Worm (Caenorhabditis elegans): Measurements from ENCODE around the gene ant-1.4.

ant-1.4 gene

DNA sequence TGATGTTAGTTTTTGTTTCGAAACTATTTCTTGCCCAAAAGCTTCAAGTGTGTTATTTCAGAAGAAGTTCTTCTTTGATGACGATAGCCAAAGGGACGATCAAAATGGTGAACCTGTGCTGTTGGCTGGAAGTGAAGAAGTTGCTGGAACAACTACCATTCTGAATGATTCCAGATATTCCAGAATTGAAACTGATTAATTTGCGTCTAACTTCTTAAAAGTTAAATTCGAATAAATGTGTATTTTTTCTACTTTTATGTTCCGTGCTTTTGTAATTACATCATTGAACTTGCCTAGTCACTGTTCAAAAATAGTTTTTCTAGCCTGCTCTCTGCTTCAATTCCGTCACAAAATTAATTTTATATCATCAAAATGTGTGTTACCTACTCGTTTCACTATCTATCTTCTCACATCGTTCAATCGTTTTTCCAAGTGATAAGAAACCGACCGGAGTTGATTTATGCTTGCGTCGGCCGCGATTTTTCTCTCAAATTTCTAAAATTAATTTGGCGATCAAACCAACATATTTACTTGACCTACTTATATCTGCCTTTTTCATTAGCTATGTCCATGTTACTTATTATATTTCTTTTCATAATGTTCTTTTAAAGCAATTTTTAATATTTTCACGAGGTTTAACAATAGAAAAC lies 15.0 kb upstream of the ant-1.4 start:
- TF ChIP-seq tbx-37 (GFP tag; conservative IDR thresholded peaks at IDR 0.05) (no peak), hnd-1 (tag; optimal IDR thresholded peaks at IDR 0.05) (no peak), pes-1 (GFP tag; IDR thresholded peaks at IDR 0.05) (no peak), ceh-13 (GFP tag; optimal IDR thresholded peaks at IDR 0.05) (no peak), ceh-36 (tag; optimal IDR thresholded peaks at IDR 0.05) (no peak), ama-1 (optimal IDR thresholded peaks at IDR 0.05) (no peak), F13C5.2 (tag; optimal IDR thresholded peaks at IDR 0.05) (no peak), flt-1 (GFP tag; IDR thresholded peaks at IDR 0.05) (no peak), ets-7 (tag; optimal IDR thresholded peaks at IDR 0.05) (no peak), tbx-11 (GFP tag; IDR thresholded peaks at IDR 0.05) (no peak), hmbx-1 (tag; optimal IDR thresholded peaks at IDR 0.05) (no peak)

DNA sequence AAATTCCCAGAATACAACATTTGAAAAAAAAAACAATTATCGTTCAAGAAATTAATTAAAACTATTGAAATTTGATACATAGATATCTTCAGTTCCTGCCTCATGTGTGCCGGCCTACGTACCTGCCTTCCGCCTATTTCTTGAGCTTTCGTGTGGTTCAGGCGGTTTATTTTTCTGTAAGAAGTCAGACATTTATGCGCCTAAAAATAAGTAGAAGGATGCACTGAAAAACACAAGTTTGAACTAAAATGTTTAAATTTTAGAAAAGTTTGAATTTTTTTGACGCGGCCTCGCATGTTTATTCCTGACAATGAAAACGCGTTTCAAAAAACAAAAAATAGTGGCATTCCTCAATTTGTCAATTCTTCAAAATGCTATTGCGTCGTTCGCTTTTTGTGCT lies 13.6 kb upstream of the ant-1.4 start, which contains the start of gene C28C12.11:
C28C12.11 (plus strand) TSS at position 301 of the 400 bp plus-strand sequence.
- TF ChIP-seq pes-1 (GFP tag; IDR thresholded peaks at IDR 0.05) (no peak), tra-4 (tag; optimal IDR thresholded peaks at IDR 0.05) (no peak), flt-1 (GFP tag; IDR thresholded peaks at IDR 0.05) (no peak), sea-1 (GFP tag; conservative IDR thresholded peaks at IDR 0.05) (no peak), scrt-1 (GFP tag; IDR thresholded peaks at IDR 0.05) (no peak), B0310.2 (tag; optimal IDR thresholded peaks at IDR 0.05) (no peak), ets-7 (tag; optimal IDR thresholded peaks at IDR 0.05) (no peak), hmg-4 (GFP tag; optimal IDR thresholded peaks at IDR 0.05) (no peak), F13C5.2 (tag; optimal IDR thresholded peaks at IDR 0.05) (no peak), hmbx-1 (tag; optimal IDR thresholded peaks at IDR 0.05) (no peak), tbx-11 (GFP tag; IDR thresholded peaks at IDR 0.05) (no peak), ama-1 (optimal IDR thresholded peaks at IDR 0.05) (no peak), hnd-1 (tag; optimal IDR thresholded peaks at IDR 0.05) (no peak), tbx-37 (GFP tag; conservative IDR thresholded peaks at IDR 0.05) (no peak)

DNA sequence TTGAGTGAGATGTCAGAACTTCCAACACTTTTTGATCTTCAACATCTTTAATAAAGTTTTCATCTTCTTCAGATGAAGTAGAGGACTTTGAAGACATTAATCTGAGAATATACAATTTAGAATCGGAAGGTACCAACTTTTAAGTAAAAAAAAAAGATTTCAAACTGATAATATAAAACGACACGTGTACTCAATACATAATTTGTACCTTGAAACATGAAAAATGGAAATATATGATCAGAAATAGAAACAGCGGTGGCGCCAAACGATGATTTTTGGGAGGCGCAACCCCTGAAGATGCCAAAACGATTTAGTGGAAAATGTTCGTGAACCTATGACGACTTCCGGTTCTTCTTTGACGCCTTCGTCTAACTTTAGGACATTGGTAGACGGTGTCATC lies 12.4 kb upstream of the ant-1.4 start, which contains the start of gene oat-1:
oat-1 (minus strand) TSS at position 101 of the 400 bp plus-strand sequence.
- TF ChIP-seq tra-4 (tag; optimal IDR thresholded peaks at IDR 0.05) (no peak), hmbx-1 (tag; optimal IDR thresholded peaks at IDR 0.05) (no peak), ets-7 (tag; optimal IDR thresholded peaks at IDR 0.05) (no peak), tbx-11 (GFP tag; IDR thresholded peaks at IDR 0.05) (no peak), hnd-1 (tag; optimal IDR thresholded peaks at IDR 0.05) (no peak), tbx-37 (GFP tag; conservative IDR thresholded peaks at IDR 0.05) (no peak), B0310.2 (tag; optimal IDR thresholded peaks at IDR 0.05) (no peak), flt-1 (GFP tag; IDR thresholded peaks at IDR 0.05) (no peak), ceh-36 (tag; optimal IDR thresholded peaks at IDR 0.05) (no peak), ceh-13 (GFP tag; optimal IDR thresholded peaks at IDR 0.05) (no peak), F13C5.2 (tag; optimal IDR thresholded peaks at IDR 0.05) (no peak)

DNA sequence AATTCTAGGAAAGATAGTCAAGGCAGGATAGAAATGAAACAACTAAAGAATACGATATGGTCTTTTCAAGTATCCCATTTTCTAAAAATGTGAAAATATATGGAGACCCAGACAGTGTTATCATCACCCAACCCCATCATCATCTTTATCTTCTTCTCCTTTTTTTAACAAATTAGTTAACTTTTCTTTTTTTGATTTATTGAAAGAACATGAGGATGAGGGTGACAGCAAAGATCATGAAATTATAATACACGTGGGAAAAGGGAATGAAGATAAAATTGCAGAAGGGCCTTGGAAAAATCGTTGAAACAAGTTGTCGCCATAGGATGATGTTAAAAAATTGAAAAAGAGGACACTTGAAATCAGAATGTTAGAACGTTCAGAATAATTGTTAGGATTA lies 4.1 kb upstream of the ant-1.4 start:
- no peak for TF ChIP-seq ceh-36 (tag; optimal IDR thresholded peaks at IDR 0.05)
- no peak for TF ChIP-seq ets-7 (tag; optimal IDR thresholded peaks at IDR 0.05)
- no peak for TF ChIP-seq ceh-13 (GFP tag; optimal IDR thresholded peaks at IDR 0.05)
- TF ChIP-seq hmg-4 (GFP tag; optimal IDR thresholded peaks at IDR 0.05) = no peak
- no peak for TF ChIP-seq sea-1 (GFP tag; conservative IDR thresholded peaks at IDR 0.05)
- no peak for TF ChIP-seq tbx-11 (GFP tag; IDR thresholded peaks at IDR 0.05)
- TF ChIP-seq hnd-1 (tag; optimal IDR thresholded peaks at IDR 0.05) = no peak
- no peak for TF ChIP-seq scrt-1 (GFP tag; IDR thresholded peaks at IDR 0.05)
- TF ChIP-seq hmbx-1 (tag; optimal IDR thresholded peaks at IDR 0.05) = no peak
- no peak for TF ChIP-seq flt-1 (GFP tag; IDR thresholded peaks at IDR 0.05)
- TF ChIP-seq aly-1 (tag; optimal IDR thresholded peaks at IDR 0.05) = no peak
- no peak for TF ChIP-seq ama-1 (optimal IDR thresholded peaks at IDR 0.05)
- no peak for TF ChIP-seq pes-1 (GFP tag; IDR thresholded peaks at IDR 0.05)
- TF ChIP-seq B0310.2 (tag; optimal IDR thresholded peaks at IDR 0.05) = no peak
- TF ChIP-seq tbx-37 (GFP tag; conservative IDR thresholded peaks at IDR 0.05) = no peak
- TF ChIP-seq tra-4 (tag; optimal IDR thresholded peaks at IDR 0.05) = no peak
- TF ChIP-seq F13C5.2 (tag; optimal IDR thresholded peaks at IDR 0.05) = no peak

DNA sequence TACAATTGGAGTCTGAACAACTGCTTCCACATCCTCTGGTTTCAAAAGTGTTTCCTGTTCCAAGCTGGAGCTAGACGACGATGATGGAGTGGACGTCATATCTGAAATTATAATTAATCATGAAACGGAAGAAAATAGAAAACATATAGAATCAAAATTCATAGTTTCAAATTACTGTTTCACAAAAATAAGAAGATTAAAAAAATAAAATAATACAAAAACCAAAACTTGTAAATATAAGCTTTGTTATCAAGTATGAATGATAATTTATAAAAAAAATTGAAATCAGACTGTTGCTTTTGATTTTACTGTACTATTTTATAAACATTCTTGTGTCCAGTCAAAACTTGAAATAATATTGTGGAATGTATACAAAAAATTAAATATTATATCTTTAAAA lies 3.6 kb upstream of the ant-1.4 start, which contains the start of gene str-176:
str-176 (minus strand) TSS at position 101 of the 400 bp plus-strand sequence.
- no peak for TF ChIP-seq ets-7 (tag; optimal IDR thresholded peaks at IDR 0.05)
- TF ChIP-seq hmbx-1 (tag; optimal IDR thresholded peaks at IDR 0.05) = no peak
- no peak for TF ChIP-seq tbx-11 (GFP tag; IDR thresholded peaks at IDR 0.05)
- no peak for TF ChIP-seq F13C5.2 (tag; optimal IDR thresholded peaks at IDR 0.05)
- no peak for TF ChIP-seq B0310.2 (tag; optimal IDR thresholded peaks at IDR 0.05)
- no peak for TF ChIP-seq sea-1 (GFP tag; conservative IDR thresholded peaks at IDR 0.05)
- no peak for TF ChIP-seq ama-1 (optimal IDR thresholded peaks at IDR 0.05)
- no peak for TF ChIP-seq tbx-37 (GFP tag; conservative IDR thresholded peaks at IDR 0.05)
- TF ChIP-seq ceh-36 (tag; optimal IDR thresholded peaks at IDR 0.05) = no peak
- TF ChIP-seq hnd-1 (tag; optimal IDR thresholded peaks at IDR 0.05) = no peak
- no peak for TF ChIP-seq scrt-1 (GFP tag; IDR thresholded peaks at IDR 0.05)
- TF ChIP-seq hmg-4 (GFP tag; optimal IDR thresholded peaks at IDR 0.05) = no peak

DNA sequence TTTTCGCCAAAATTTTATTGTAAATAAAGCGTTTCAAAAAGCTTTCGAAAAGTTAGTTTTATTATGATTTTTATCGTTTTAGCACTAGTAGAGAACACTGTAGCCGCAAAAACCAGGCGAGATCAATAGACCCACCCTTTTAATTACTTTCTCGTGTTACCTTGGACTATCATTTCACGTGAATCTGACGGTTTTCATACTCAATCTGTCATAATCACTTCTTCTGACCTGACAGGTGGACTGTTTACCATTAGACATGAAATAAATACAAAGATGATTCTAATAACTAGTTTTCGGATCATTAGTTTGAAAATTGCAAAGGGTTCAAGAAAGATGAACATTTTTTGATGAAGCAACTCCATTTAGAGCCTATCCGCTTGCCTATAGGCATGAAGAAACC lies 3.0 kb upstream of the ant-1.4 start:
- no peak for TF ChIP-seq scrt-1 (GFP tag; IDR thresholded peaks at IDR 0.05)
- TF ChIP-seq tbx-11 (GFP tag; IDR thresholded peaks at IDR 0.05) = no peak
- TF ChIP-seq hmg-4 (GFP tag; optimal IDR thresholded peaks at IDR 0.05) = no peak
- TF ChIP-seq sea-1 (GFP tag; conservative IDR thresholded peaks at IDR 0.05) = no peak

DNA sequence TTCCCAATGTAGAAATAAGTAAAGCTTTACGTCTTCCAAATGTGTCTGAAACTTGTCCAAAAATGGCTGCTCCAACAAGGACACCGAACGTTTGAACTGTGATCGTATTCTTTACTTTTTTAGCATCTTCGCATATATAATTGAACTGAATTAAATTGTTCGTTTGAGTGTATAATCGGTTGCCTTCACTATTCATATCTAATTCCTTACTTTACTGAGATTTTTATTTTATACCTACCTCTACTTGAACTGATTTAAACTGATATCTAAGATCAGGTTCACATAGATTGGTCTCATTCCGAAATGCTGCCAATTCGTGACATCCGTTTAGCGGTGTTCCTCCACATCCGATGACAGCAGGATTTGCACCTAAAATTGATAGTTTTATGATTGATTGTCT lies 2.3 kb upstream of the ant-1.4 start:
- TF ChIP-seq pes-1 (GFP tag; IDR thresholded peaks at IDR 0.05) (no peak), F13C5.2 (tag; optimal IDR thresholded peaks at IDR 0.05) (no peak), ama-1 (optimal IDR thresholded peaks at IDR 0.05) (no peak), aly-1 (tag; optimal IDR thresholded peaks at IDR 0.05) (no peak), scrt-1 (GFP tag; IDR thresholded peaks at IDR 0.05) (no peak), ceh-13 (GFP tag; optimal IDR thresholded peaks at IDR 0.05) (no peak), B0310.2 (tag; optimal IDR thresholded peaks at IDR 0.05) (no peak), hnd-1 (tag; optimal IDR thresholded peaks at IDR 0.05) (no peak), tra-4 (tag; optimal IDR thresholded peaks at IDR 0.05) (no peak), ets-7 (tag; optimal IDR thresholded peaks at IDR 0.05) (no peak)
